Fruit fly (Drosophila melanogaster): ENCODE data around the gene Or2a.

Or2a gene

DNA sequence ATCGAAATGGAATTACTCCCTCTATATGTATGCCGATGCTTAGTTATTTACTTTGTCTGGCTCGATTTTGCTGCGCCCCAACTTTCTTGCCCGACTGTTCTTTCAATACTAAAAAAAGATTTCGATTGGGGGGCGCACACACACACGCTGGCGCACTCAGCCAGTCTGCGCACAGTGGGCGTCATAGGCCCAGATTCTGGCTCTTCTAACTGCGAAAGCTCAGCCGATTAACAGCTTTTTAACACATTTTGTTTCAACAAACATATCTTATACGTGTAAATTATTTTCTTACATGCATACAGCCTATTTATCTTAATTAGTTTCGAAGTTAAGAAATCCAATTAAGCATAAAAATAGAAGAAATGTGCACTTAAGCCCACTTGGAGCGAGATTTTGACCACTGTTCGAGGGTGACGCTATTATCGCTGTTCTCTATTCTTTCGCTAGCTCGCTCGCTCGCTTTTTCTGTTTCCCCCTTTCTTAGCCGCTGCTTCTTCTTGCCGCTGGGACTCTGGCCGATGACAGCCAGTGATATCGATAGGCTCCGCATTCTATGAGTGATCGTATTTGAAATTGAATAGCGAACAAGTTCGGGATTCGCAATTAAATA, 23.7 kb upstream of the Or2a start, which contains the start of gene Vinc (continued):
- TF ChIP-seq CG13296 (GFP tag; optimal IDR thresholded peaks at IDR 0.05) (peak; percentile 96), exex (tag; optimal IDR thresholded peaks at IDR 0.05) (peak; percentile 83), TFAM (GFP tag; optimal IDR thresholded peaks at IDR 0.05) (peak; percentile 8), CG4360 (GFP tag; IDR thresholded peaks at IDR 0.05) (no peak), lilli (GFP tag; optimal IDR thresholded peaks at IDR 0.05) (peak; percentile 81), CG18476 (GFP tag; optimal IDR thresholded peaks at IDR 0.05) (peak; percentile 78), Sry-δ (GFP tag; optimal IDR thresholded peaks at IDR 0.05) (peak; percentile 55), Dek (tag; optimal IDR thresholded peaks at IDR 0.05) (peak; percentile 83), slbo (GFP tag; IDR thresholded peaks at IDR 0.05) (peak; percentile 78), CG17359 (tag; optimal IDR thresholded peaks at IDR 0.05) (peak; percentile 90), CG11398 (GFP tag; optimal IDR thresholded peaks at IDR 0.05) (peak; percentile 64), gt (GFP tag; IDR thresholded peaks at IDR 0.05) (no peak), Doc2 (GFP tag; IDR thresholded peaks at IDR 0.05) (no peak), Taf1 (GFP tag; IDR thresholded peaks at IDR 0.05) (peak; percentile 84), Usf (GFP tag; optimal IDR thresholded peaks at IDR 0.05) (peak; percentile 36), Vsx1 (GFP tag; optimal IDR thresholded peaks at IDR 0.05) (no peak), B-H2 (GFP tag; optimal IDR thresholded peaks at IDR 0.05) (peak; percentile 76), gsb-n (tag; optimal IDR thresholded peaks at IDR 0.05) (no peak), Hmr (GFP tag; optimal IDR thresholded peaks at IDR 0.05) (peak; percentile 86), Atf3 (GFP tag; optimal IDR thresholded peaks at IDR 0.05) (peak; percentile 68), CG1529 (GFP tag; optimal IDR thresholded peaks at IDR 0.05) (peak; percentile 53), CG12236 (GFP tag; optimal IDR thresholded peaks at IDR 0.05) (peak; percentile 43), CG32772 (GFP tag; IDR thresholded peaks at IDR 0.05) (peak; percentile 78), gem (tag; optimal IDR thresholded peaks at IDR 0.05) (no peak), Max (GFP tag; optimal IDR thresholded peaks at IDR 0.05) (peak; percentile 81), CG12659 (GFP tag; optimal IDR thresholded peaks at IDR 0.05) (peak; percentile 82), Stat92E (GFP tag; optimal IDR thresholded peaks at IDR 0.05) (peak in 1 of 3 experiments; percentile 42), CG4730 (GFP tag; IDR thresholded peaks at IDR 0.05) (peak; percentile 73), wor (GFP tag; IDR thresholded peaks at IDR 0.05) (peak; percentile 44; the same call in 1 of the 2 replicates), CG30431 (GFP tag; optimal IDR thresholded peaks at IDR 0.05) (peak; percentile 74), CG18011 (GFP tag; optimal IDR thresholded peaks at IDR 0.05) (peak; percentile 53), tgo (GFP tag; IDR thresholded peaks at IDR 0.05) (peak; percentile 88), CG18619 (GFP tag; optimal IDR thresholded peaks at IDR 0.05) (peak; percentile 83), CG11504 (tag; optimal IDR thresholded peaks at IDR 0.05) (peak; percentile 90), danr (GFP tag; IDR thresholded peaks at IDR 0.05) (peak; percentile 76), Jarid2 (GFP tag; optimal IDR thresholded peaks at IDR 0.05) (peak; percentile 86), phol (tag; optimal IDR thresholded peaks at IDR 0.05) (peak; percentile 87), twi (tag; optimal IDR thresholded peaks at IDR 0.05) (peak; percentile 48), CG8281 (tag; optimal IDR thresholded peaks at IDR 0.05) (peak; percentile 77), CG3847 (GFP tag; IDR thresholded peaks at IDR 0.05) (peak; percentile 83), CG10321 (GFP tag; IDR thresholded peaks at IDR 0.05) (no peak), CG6791 (GFP tag; IDR thresholded peaks at IDR 0.05; ENCODE audit: partially characterized antibody) (peak; percentile 53; the same call in 1 of the 3 replicates), MBD-R2 (GFP tag; IDR thresholded peaks at IDR 0.05) (peak; percentile 64; the same call in 1 of the 2 replicates), Dip2 (GFP tag; IDR thresholded peaks at IDR 0.05) (no peak), Doc3 (GFP tag; IDR thresholded peaks at IDR 0.05; ENCODE audit: partially characterized antibody) (no peak), Spps (tag; optimal IDR thresholded peaks at IDR 0.05) (peak; percentile 74), zf30C (GFP tag; optimal IDR thresholded peaks at IDR 0.05) (no peak), Fer1 (GFP tag; optimal IDR thresholded peaks at IDR 0.05) (peak; percentile 97), CG31441 (GFP tag; IDR thresholded peaks at IDR 0.05) (peak; percentile 86), ro (GFP tag; IDR thresholded peaks at IDR 0.05) (peak; percentile 39; the same call in 1 of the 2 replicates)
